Worm (Caenorhabditis elegans): ENCODE measurements around the gene oac-3.

DNA sequence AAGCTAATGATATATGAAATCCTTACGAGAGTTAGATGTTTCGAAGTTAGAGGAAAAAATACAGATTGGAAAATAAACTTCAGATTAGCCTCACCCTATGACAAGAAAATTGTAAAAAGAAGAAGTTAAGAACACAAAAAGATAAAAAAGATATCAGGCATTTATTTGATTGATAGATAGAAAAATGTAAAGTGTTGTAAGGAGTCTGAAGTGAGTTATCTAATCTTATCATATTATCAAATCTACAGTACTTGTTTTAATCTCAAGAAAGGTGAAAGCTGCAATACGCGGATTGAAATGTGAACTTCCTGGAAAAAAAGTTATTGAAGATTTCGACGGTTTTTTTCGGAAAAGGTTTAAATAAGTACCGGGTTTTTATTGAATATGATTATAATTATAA lies 36.1 kb downstream of the oac-3 start:
- TF ChIP-seq nfya-1 (tag; optimal IDR thresholded peaks at IDR 0.05; ENCODE audit: borderline replicate concordance, insufficient read depth) (no peak), hlh-12 (tag; optimal IDR thresholded peaks at IDR 0.05) (no peak), mel-28 (tag; optimal IDR thresholded peaks at IDR 0.05; ENCODE audit: borderline replicate concordance) (no peak), lag-1 (GFP tag; IDR thresholded peaks at IDR 0.05) (no peak), ets-4 (GFP tag; optimal IDR thresholded peaks at IDR 0.05) (no peak), ama-1 (optimal IDR thresholded peaks at IDR 0.05) (no peak), ama-1 (GFP tag; optimal IDR thresholded peaks at IDR 0.05) (no peak), xnd-1 (tag; optimal IDR thresholded peaks at IDR 0.05) (no peak), ztf-3 (GFP tag; optimal IDR thresholded peaks at IDR 0.05) (no peak), lin-40 (tag; optimal IDR thresholded peaks at IDR 0.05) (no peak), mcd-1 (GFP tag; IDR thresholded peaks at IDR 0.05) (no peak), attf-3 (GFP tag; conservative IDR thresholded peaks at IDR 0.05) (no peak)

Data from whole organism, young adult.